Fruit fly (Drosophila melanogaster): Measurements from ENCODE around the gene CG8001.

CG8001 gene

DNA sequence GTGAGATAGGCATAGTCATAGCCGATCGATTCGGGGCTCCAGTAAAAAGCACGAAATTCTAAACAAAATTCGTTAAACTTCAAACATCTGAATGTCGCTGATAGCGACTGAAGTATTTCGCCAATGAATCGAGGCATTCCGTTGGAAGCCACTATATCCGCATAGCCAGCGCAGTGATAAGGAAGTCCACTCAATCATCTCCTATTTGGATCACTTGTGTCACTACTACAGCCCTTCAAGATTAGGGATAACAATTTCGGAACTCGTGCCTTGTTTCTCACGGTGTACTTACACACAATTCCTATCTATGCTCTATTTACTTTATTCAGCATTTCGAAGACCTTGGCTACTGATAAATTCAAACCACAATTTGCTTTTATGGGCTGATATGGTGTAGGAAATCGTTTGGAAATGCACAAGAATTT, 18.0 kb upstream of the CG8001 start, which contains the start of gene PIG-Wb (continued):
- peak; percentile 17 for TF ChIP-seq cwo (GFP tag; optimal IDR thresholded peaks at IDR 0.05)
- no peak for TF ChIP-seq Kr (GFP tag; optimal IDR thresholded peaks at IDR 0.05)
- peak; percentile 72 for TF ChIP-seq zf30C (GFP tag; optimal IDR thresholded peaks at IDR 0.05)

DNA sequence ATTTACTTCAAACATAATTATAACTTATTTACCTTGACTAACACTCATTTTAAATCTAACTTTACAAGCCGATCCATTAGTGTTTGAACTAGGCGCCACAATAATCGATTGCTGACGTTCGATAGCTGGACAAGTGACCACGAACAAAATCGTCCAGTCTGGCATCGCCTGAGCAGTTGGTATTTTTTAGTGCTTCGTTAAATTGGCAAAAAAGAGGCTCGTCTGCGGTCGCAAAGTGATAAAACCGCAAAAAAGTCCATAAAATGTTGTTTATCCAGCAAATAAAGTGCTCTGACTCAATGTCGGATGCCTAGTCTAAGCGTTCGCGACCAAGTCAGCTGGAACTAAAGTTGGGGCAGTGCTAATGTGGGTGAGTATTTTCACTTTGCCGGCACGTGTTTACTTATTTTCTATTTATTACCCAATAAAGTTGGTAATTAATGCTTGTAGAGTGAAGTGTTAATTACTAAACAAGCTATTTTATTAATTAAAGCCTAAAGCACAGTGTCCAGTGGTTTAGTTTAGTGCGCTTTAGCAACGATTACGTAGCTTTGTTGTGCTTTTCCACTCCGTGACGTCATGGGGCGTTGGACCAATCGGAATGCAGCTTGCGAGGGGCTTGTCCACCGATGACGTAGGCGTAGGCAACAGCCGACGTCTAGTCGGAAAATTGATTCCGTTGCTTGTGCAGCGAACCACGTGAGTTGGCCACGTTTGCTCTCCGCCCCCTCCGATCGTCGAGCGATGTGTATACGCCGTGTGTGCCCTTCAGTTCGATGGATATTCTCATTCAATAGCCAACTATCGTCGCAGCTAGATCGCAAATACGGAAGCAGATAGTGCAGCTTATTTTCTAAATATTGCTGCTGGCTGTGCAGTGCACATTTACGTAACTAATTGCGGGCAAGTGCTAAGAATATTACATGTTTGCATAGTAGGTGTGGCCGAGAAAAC, 17.3 kb upstream of the CG8001 start, which contains the start of gene Gk2:
TSS of gene Gk2 (plus strand) at position 33 of the 954 bp plus-strand sequence.
- TF ChIP-seq Atf6 (GFP tag; IDR thresholded peaks at IDR 0.05) (no peak), Atf3 (GFP tag; optimal IDR thresholded peaks at IDR 0.05) (no peak), Mrtf (GFP tag; IDR thresholded peaks at IDR 0.05) (no peak), sens-2 (GFP tag; IDR thresholded peaks at IDR 0.05) (no peak), HHEX (GFP tag; optimal IDR thresholded peaks at IDR 0.05) (no peak), ranshi (GFP tag; IDR thresholded peaks at IDR 0.05) (no peak), HLH3B (GFP tag; IDR thresholded peaks at IDR 0.05) (no peak), Ets97D (GFP tag; optimal IDR thresholded peaks at IDR 0.05) (peak; percentile 55), CG9609 (GFP tag; optimal IDR thresholded peaks at IDR 0.05) (no peak), HLH4C (GFP tag; IDR thresholded peaks at IDR 0.05; ENCODE audit: partially characterized antibody) (peak; percentile 66), CG8290 (GFP tag; optimal IDR thresholded peaks at IDR 0.05) (no peak), CG8290 (tag; optimal IDR thresholded peaks at IDR 0.05) (peak in 1 of 2 experiments; percentile 11), CG4360 (GFP tag; IDR thresholded peaks at IDR 0.05) (no peak), Dek (tag; optimal IDR thresholded peaks at IDR 0.05) (no peak), Nf-YC (tag; optimal IDR thresholded peaks at IDR 0.05) (peak; percentile 96), nau (GFP tag; optimal IDR thresholded peaks at IDR 0.05) (no peak), Taf1 (GFP tag; IDR thresholded peaks at IDR 0.05) (no peak), tgo (GFP tag; IDR thresholded peaks at IDR 0.05) (no peak), CG8765 (GFP tag; IDR thresholded peaks at IDR 0.05) (no peak), repo (GFP tag; optimal IDR thresholded peaks at IDR 0.05) (no peak), MBD-R2 (GFP tag; IDR thresholded peaks at IDR 0.05) (peak; percentile 38), Ptx1 (GFP tag; IDR thresholded peaks at IDR 0.05) (no peak), Fer3 (tag; optimal IDR thresholded peaks at IDR 0.05) (peak; percentile 5), crol (GFP tag; IDR thresholded peaks at IDR 0.05) (peak; percentile 38; the same call in 1 of the 2 replicates), CG9797 (GFP tag; optimal IDR thresholded peaks at IDR 0.05) (peak; percentile 69), CG7271 (tag; optimal IDR thresholded peaks at IDR 0.05) (no peak), CG7963 (GFP tag; IDR thresholded peaks at IDR 0.05; ENCODE audit: partially characterized antibody) (no peak), CG33557 (GFP tag; optimal IDR thresholded peaks at IDR 0.05) (no peak), mam (GFP tag; optimal IDR thresholded peaks at IDR 0.05) (no peak), Scr (GFP tag; IDR thresholded peaks at IDR 0.05; ENCODE audit: partially characterized antibody) (peak; percentile 48), CG10267 (tag; optimal IDR thresholded peaks at IDR 0.05) (peak; percentile 7), pita (GFP tag; optimal IDR thresholded peaks at IDR 0.05) (no peak), CG17361 (GFP tag; IDR thresholded peaks at IDR 0.05) (peak; percentile 27; the same call in 1 of the 3 replicates), dati (GFP tag; IDR thresholded peaks at IDR 0.05) (no peak), CG18011 (GFP tag; optimal IDR thresholded peaks at IDR 0.05) (no peak), fd3F (GFP tag; optimal IDR thresholded peaks at IDR 0.05) (no peak), hb (GFP tag; IDR thresholded peaks at IDR 0.05; ENCODE audit: partially characterized antibody) (no peak), CG8924 (tag; optimal IDR thresholded peaks at IDR 0.05) (no peak), CG9437 (GFP tag; optimal IDR thresholded peaks at IDR 0.05) (peak; percentile 35), CG1603 (tag; optimal IDR thresholded peaks at IDR 0.05) (peak; percentile 69), fu2 (GFP tag; optimal IDR thresholded peaks at IDR 0.05) (no peak), gfzf (GFP tag; optimal IDR thresholded peaks at IDR 0.05) (peak; percentile 90), nmo (GFP tag; optimal IDR thresholded peaks at IDR 0.05) (no peak), vvl (GFP tag; IDR thresholded peaks at IDR 0.05) (0 out of 2 replicates have a peak, but pooled peaks have one; percentile 28)
